Worm (Caenorhabditis elegans) whole organism, L1 larva: Measurements from ENCODE around the gene cyn-9.
A peak's percentile ranks its signal among the peaks of the same experiment; 100 is the strongest.

Source experiments
- F16B12.6 ChIP-seq: fragments of 150-350 bp; optimal IDR thresholded peaks from 2 replicates; lab custom pipeline; 2014; ENCODE audit warnings: missing biosample characterization, missing genetic modification characterization
- Y116A8C.19 ChIP-seq: sonication (generic microtip); optimal IDR thresholded peaks from 2 replicates; lab custom pipeline; 2016; ENCODE audit warnings: missing compliant biosample characterization, missing genetic modification characterization, borderline replicate concordance
- alr-1 ChIP-seq: fragments of 200-800 bp; sonication (Bioruptor generic); optimal IDR thresholded peaks from 2 replicates; lab custom pipeline; 2018; ENCODE audit warnings: borderline replicate concordance, mild to moderate bottlenecking, missing genetic modification characterization, missing compliant biosample characterization
- ama-1 ChIP-seq: fragments of 150-350 bp; optimal IDR thresholded peaks from 2 replicates; lab custom pipeline; 2014
- blmp-1 ChIP-seq: fragments of 150-350 bp; optimal IDR thresholded peaks from 2 replicates; lab custom pipeline; 2014; ENCODE audit warnings: missing biosample characterization, missing genetic modification characterization
- ceh-8 ChIP-seq: fragments of 200-800 bp; sonication (Bioruptor generic); optimal IDR thresholded peaks from 2 replicates; lab custom pipeline; 2018; ENCODE audit warnings: mild to moderate bottlenecking, missing genetic modification characterization, moderate library complexity, missing compliant biosample characterization
- ceh-90 ChIP-seq: sonication (generic microtip); optimal IDR thresholded peaks from 2 replicates; lab custom pipeline; 2016; ENCODE audit warnings: missing genetic modification characterization, missing compliant biosample characterization
- dpl-1 ChIP-seq, 3 experiments: fragments of 150-350 bp in 2 of 3; sonication (generic microtip) in 1 of 3; optimal IDR thresholded peaks; 2 replicates each; lab custom pipeline; 2014 to 2017; ENCODE audit warnings: missing biosample characterization in 3 of 3, missing genetic modification characterization in 3 of 3, missing genetic modification reagents in 3 of 3
- dsc-1 ChIP-seq: sonication (generic microtip); optimal IDR thresholded peaks from 2 replicates; lab custom pipeline; 2016; ENCODE audit warnings: mild to moderate bottlenecking, missing genetic modification characterization, missing compliant biosample characterization
- efl-1 ChIP-seq, 4 experiments: fragments of 150-350 bp; optimal IDR thresholded peaks in 3 of 4; peaks in 1 of 4; 1 replicate in 1 of 4; 2 replicates in 3 of 4; lab custom pipeline; 2014; ENCODE audit warnings: missing biosample characterization in 2 of 4, missing genetic modification characterization in 2 of 4, missing genetic modification reagents in 2 of 4
- ets-5 ChIP-seq: fragments of 200-800 bp; sonication (Bioruptor generic); IDR thresholded peaks from 2 replicates; pipeline ENCODE4 v1.3.6; 2022; ENCODE audit warnings: missing genetic modification characterization, missing compliant biosample characterization
- fkh-10 ChIP-seq: sonication (generic microtip); optimal IDR thresholded peaks from 2 replicates; lab custom pipeline; 2017; ENCODE audit warnings: missing biosample characterization, missing genetic modification reagents, missing genetic modification characterization
- fkh-8 ChIP-seq: sonication (generic microtip); optimal IDR thresholded peaks from 2 replicates; lab custom pipeline; 2016; ENCODE audit warnings: mild to moderate bottlenecking, missing genetic modification characterization, missing compliant biosample characterization
- hlh-4 ChIP-seq: sonication (generic microtip); optimal IDR thresholded peaks from 2 replicates; lab custom pipeline; 2016; ENCODE audit warnings: mild to moderate bottlenecking, missing genetic modification characterization, missing compliant biosample characterization
- hpl-2 ChIP-seq: fragments of 150-350 bp; optimal IDR thresholded peaks from 2 replicates; lab custom pipeline; 2014; ENCODE audit warnings: missing biosample characterization, missing genetic modification reagents, missing genetic modification characterization
- lin-14 ChIP-seq: fragments of 200-800 bp; sonication (Bioruptor generic); optimal IDR thresholded peaks from 2 replicates; lab custom pipeline; 2018; ENCODE audit warnings: mild to moderate bottlenecking, missing genetic modification characterization, moderate library complexity, missing compliant biosample characterization
- lin-15B ChIP-seq: fragments of 150-350 bp; sonication (generic microtip); optimal IDR thresholded peaks from 3 replicates; lab custom pipeline; 2014; ENCODE audit warnings: missing biosample characterization, missing genetic modification characterization
- lin-35 ChIP-seq, 2 experiments: fragments of 150-350 bp; optimal IDR thresholded peaks; 2 replicates each; lab custom pipeline; 2014; ENCODE audit warnings: missing biosample characterization in 2 of 2, missing genetic modification characterization in 2 of 2, missing genetic modification reagents in 2 of 2
- lsy-2 ChIP-seq, 2 experiments: fragments of 150-350 bp; optimal IDR thresholded peaks; 2 replicates each; lab custom pipeline; 2014; ENCODE audit warnings: missing biosample characterization in 2 of 2, missing genetic modification characterization in 2 of 2
- mab-9 ChIP-seq: fragments of 200-800 bp; sonication (Bioruptor generic); IDR thresholded peaks from 2 replicates; pipeline ENCODE4 v1.3.6; 2022; ENCODE audit warnings: missing genetic modification reagents, missing genetic modification characterization, missing compliant biosample characterization
- mdl-1 ChIP-seq, 2 experiments: fragments of 150-350 bp; optimal IDR thresholded peaks; 2 replicates each; lab custom pipeline; 2014 to 2017; ENCODE audit warnings: missing biosample characterization in 2 of 2, missing genetic modification characterization in 2 of 2, inconsistent platforms in 1 of 2
- mef-2 ChIP-seq: fragments of 150-350 bp; optimal IDR thresholded peaks from 2 replicates; lab custom pipeline; 2014; ENCODE audit warnings: missing biosample characterization, missing genetic modification characterization
- mep-1 ChIP-seq: fragments of 150-350 bp; optimal IDR thresholded peaks from 2 replicates; lab custom pipeline; 2014; ENCODE audit warnings: missing biosample characterization, missing genetic modification characterization
- nhr-19 ChIP-seq: fragments of 200-800 bp; sonication (Bioruptor generic); conservative IDR thresholded peaks from 2 replicates; pipeline ENCODE4 v1.3.6; 2022; ENCODE audit warnings: missing genetic modification characterization, missing compliant biosample characterization
- nhr-20 ChIP-seq: sonication (generic microtip); optimal IDR thresholded peaks from 2 replicates; lab custom pipeline; 2016; ENCODE audit warnings: mild to moderate bottlenecking, missing genetic modification characterization, missing compliant biosample characterization
- nhr-71 ChIP-seq: sonication (generic microtip); optimal IDR thresholded peaks from 2 replicates; lab custom pipeline; 2016; ENCODE audit warnings: mild to moderate bottlenecking, missing genetic modification characterization, moderate library complexity, missing compliant biosample characterization
- nhr-85 ChIP-seq: sonication (generic microtip); peaks from one replicate; lab custom pipeline; 2016; ENCODE audit warnings: missing genetic modification characterization, inconsistent platforms, missing compliant biosample characterization
- pag-3 ChIP-seq: sonication (generic microtip); optimal IDR thresholded peaks from 2 replicates; lab custom pipeline; 2017; ENCODE audit warnings: missing genetic modification characterization, mild to moderate bottlenecking, missing compliant biosample characterization, antibody characterized with exemption, borderline replicate concordance; ENCODE audit not compliant: insufficient read depth
- rnt-1 ChIP-seq: sonication (generic microtip); optimal IDR thresholded peaks from 2 replicates; lab custom pipeline; 2016; ENCODE audit warnings: mild to moderate bottlenecking, missing genetic modification characterization, moderate library complexity, missing compliant biosample characterization
- skn-1 ChIP-seq: fragments of 150-350 bp; optimal IDR thresholded peaks from 2 replicates; lab custom pipeline; 2014; ENCODE audit warnings: missing biosample characterization, missing genetic modification characterization
- snu-23 ChIP-seq: sonication (generic microtip); optimal IDR thresholded peaks from 2 replicates; lab custom pipeline; 2016; ENCODE audit warnings: missing genetic modification characterization, missing compliant biosample characterization
- sptf-1 ChIP-seq: fragments of 150-350 bp; optimal IDR thresholded peaks from 2 replicates; lab custom pipeline; 2014; ENCODE audit warnings: missing biosample characterization, missing genetic modification characterization
- swsn-7 ChIP-seq: sonication (generic microtip); optimal IDR thresholded peaks from 2 replicates; lab custom pipeline; 2016; ENCODE audit warnings: missing genetic modification characterization, missing compliant biosample characterization
- tbx-2 ChIP-seq: sonication (generic microtip); optimal IDR thresholded peaks from 2 replicates; lab custom pipeline; 2016; ENCODE audit warnings: missing genetic modification characterization, missing compliant biosample characterization
- unc-130 ChIP-seq: fragments of 150-350 bp; optimal IDR thresholded peaks from 2 replicates; lab custom pipeline; 2017; ENCODE audit warnings: missing biosample characterization, missing genetic modification characterization, inconsistent platforms
- unc-86 ChIP-seq: sonication (generic microtip); optimal IDR thresholded peaks from 2 replicates; lab custom pipeline; 2016; ENCODE audit warnings: missing genetic modification characterization, missing compliant biosample characterization
- vab-15 ChIP-seq: sonication (generic microtip); optimal IDR thresholded peaks from 2 replicates; lab custom pipeline; 2017; ENCODE audit warnings: missing genotype, mild to moderate bottlenecking, missing genetic modification characterization, missing compliant biosample characterization
- xbp-1 ChIP-seq: sonication (generic microtip); optimal IDR thresholded peaks from 2 replicates; lab custom pipeline; 2016; ENCODE audit warnings: missing genetic modification characterization, missing compliant biosample characterization

The cyn-9 gene

ce11 chrIII:3737742-3738141, 38.3 kb upstream of the cyn-9 start:
- TF ChIP-seq efl-1 (optimal IDR thresholded peaks at IDR 0.05; lab: Kevin White, UChicago) (no peak), efl-1 (GFP tag; optimal IDR thresholded peaks at IDR 0.05 in 1 of 2; lab: Kevin White, UChicago) (peak in 1 of 2 experiments; percentile 35), hlh-4 (tag; lab: Kevin White, UChicago) (no peak)

- no peak for TF ChIP-seq nhr-71 (tag; lab: Kevin White, UChicago)
- TF ChIP-seq ceh-90 = no peak
- TF ChIP-seq lin-15B = no peak
- TF ChIP-seq skn-1 (tag; lab: Kevin White, UChicago) = no peak
- no peak for TF ChIP-seq nhr-19
- TF ChIP-seq ets-5 (GFP tag; lab: Robert Waterston, UW) = no peak
- TF ChIP-seq hpl-2 = peak; percentile 30
Observed at ce11 chrIII:3736302-3736701, 36.9 kb upstream of the cyn-9 start, which contains the start of gene F34D10.4. Gene F34D10.4 (plus strand): TSS chrIII:3736602.

- TF ChIP-seq dsc-1 (no peak), F16B12.6 (no peak), nhr-85 (peak; percentile 55), dpl-1 (GFP tag; optimal IDR thresholded peaks at IDR 0.05; lab: Kevin White, UChicago) (peak in 1 of 3 experiments; percentile 39), fkh-10 (GFP tag; lab: Kevin White, UChicago) (no peak), alr-1 (tag; lab: Kevin White, UChicago) (no peak), sptf-1 (no peak), blmp-1 (tag; lab: Kevin White, UChicago) (peak; percentile 27), fkh-8 (tag; lab: Kevin White, UChicago) (peak; percentile 33), ama-1 (lab: Kevin White, UChicago) (peak; percentile 74), nhr-71 (tag; lab: Kevin White, UChicago) (peak; percentile 58), mef-2 (tag; lab: Kevin White, UChicago) (no peak), ets-5 (GFP tag; lab: Robert Waterston, UW) (no peak), xbp-1 (tag; lab: Kevin White, UChicago) (peak; percentile 18), hpl-2 (no peak), ceh-8 (GFP tag; lab: Kevin White, UChicago) (peak; percentile 11), lin-14 (GFP tag; lab: Kevin White, UChicago) (peak; percentile 76), mab-9 (no peak), unc-130 (peak; percentile 1), tbx-2 (tag; lab: Kevin White, UChicago) (no peak), efl-1 (optimal IDR thresholded peaks at IDR 0.05; lab: Kevin White, UChicago) (peak; percentile 43 to 58), efl-1 (GFP tag; optimal IDR thresholded peaks at IDR 0.05 in 1 of 2; lab: Kevin White, UChicago) (peak in 1 of 2 experiments; percentile 75), nhr-19 (peak; percentile 32), pag-3 (tag; lab: Kevin White, UChicago) (no peak), Y116A8C.19 (tag; lab: Kevin White, UChicago) (no peak), snu-23 (GFP tag; lab: Kevin White, UChicago) (peak; percentile 35), vab-15 (tag; lab: Kevin White, UChicago) (no peak), unc-86 (tag; lab: Kevin White, UChicago) (no peak), nhr-20 (peak; percentile 4), rnt-1 (tag; lab: Kevin White, UChicago) (peak; percentile 43)
- TF ChIP-seq, all 84 proteins: peak for 15
Observed at ce11 chrIII:3735509-3736255, 36.2 kb upstream of the cyn-9 start.

ce11 chrIII:3734990-3735389, 35.5 kb upstream of the cyn-9 start, which contains the start of gene evl-18:
Gene evl-18 (minus strand): TSS chrIII:3735039.
- TF ChIP-seq sptf-1 (no peak), swsn-7 (tag; lab: Kevin White, UChicago) (no peak), efl-1 (optimal IDR thresholded peaks at IDR 0.05; lab: Kevin White, UChicago) (peak; percentile 48 to 56), efl-1 (GFP tag; optimal IDR thresholded peaks at IDR 0.05 in 1 of 2; lab: Kevin White, UChicago) (peak; percentile 72 to 97), lsy-2 (tag; optimal IDR thresholded peaks at IDR 0.05; lab: Kevin White, UChicago) (peak in 1 of 2 experiments; percentile 55), ceh-8 (GFP tag; lab: Kevin White, UChicago) (no peak), lin-35 (GFP tag; optimal IDR thresholded peaks at IDR 0.05; lab: Kevin White, UChicago) (peak; percentile 51 to 83), mdl-1 (tag; optimal IDR thresholded peaks at IDR 0.05; lab: Kevin White, UChicago) (no peak), blmp-1 (tag; lab: Kevin White, UChicago) (peak; percentile 34), dpl-1 (GFP tag; optimal IDR thresholded peaks at IDR 0.05; lab: Kevin White, UChicago) (peak; percentile 62 to 84 (median 70)), mep-1 (tag; lab: Kevin White, UChicago) (peak; percentile 37)
